Worm (Caenorhabditis elegans) whole organism, mixed stage, embryonic: ENCODE measurements around the gene ncs-6.
"Not testable (repeated sequence)": the region's sequence is repeated elsewhere in the genome, so short reads cannot be mapped to it uniquely, and the experiment has no call there.

Experiments used
- M03D4.4 ChIP-seq: sonication (generic microtip); optimal IDR thresholded peaks from 2 replicates; lab custom pipeline; 2017; ENCODE audit warnings: mild to moderate bottlenecking, missing genetic modification characterization, missing compliant biosample characterization
- bed-3 ChIP-seq: fragments of 200-800 bp; sonication (Bioruptor generic); optimal IDR thresholded peaks from 3 replicates; lab custom pipeline; 2018; ENCODE audit warnings: mild to moderate bottlenecking, missing genetic modification characterization, moderate library complexity, missing compliant biosample characterization
- blmp-1 ChIP-seq: fragments of 150-350 bp; optimal IDR thresholded peaks from 2 replicates; lab custom pipeline; 2014; ENCODE audit warnings: missing biosample characterization, missing genetic modification characterization
- ceh-39 ChIP-seq: fragments of 150-350 bp; optimal IDR thresholded peaks from 2 replicates; lab custom pipeline; 2014; ENCODE audit warnings: missing biosample characterization, missing genetic modification characterization
- ceh-43 ChIP-seq: fragments of 200-800 bp; sonication (Bioruptor generic); optimal IDR thresholded peaks from 2 replicates; lab custom pipeline; 2018; ENCODE audit warnings: mild to moderate bottlenecking, missing genetic modification characterization, moderate library complexity, missing compliant biosample characterization
- ceh-83 ChIP-seq: fragments of 200-800 bp; sonication (Bioruptor generic); optimal IDR thresholded peaks from 2 replicates; lab custom pipeline; 2018; ENCODE audit warnings: mild to moderate bottlenecking, missing genetic modification characterization, missing compliant biosample characterization
- ces-1 ChIP-seq: fragments of 150-350 bp; optimal IDR thresholded peaks from 2 replicates; lab custom pipeline; 2014; ENCODE audit warnings: missing biosample characterization, missing genetic modification reagents, missing genetic modification characterization
- cnd-1 ChIP-seq: fragments of 200-800 bp; sonication (Bioruptor generic); optimal IDR thresholded peaks from 2 replicates; lab custom pipeline; 2018; ENCODE audit warnings: mild to moderate bottlenecking, missing genetic modification characterization, missing compliant biosample characterization
- drap-1 ChIP-seq: fragments of 200-800 bp; sonication (Bioruptor generic); optimal IDR thresholded peaks from 3 replicates; lab custom pipeline; 2018; ENCODE audit warnings: mild to moderate bottlenecking, missing genetic modification characterization, missing compliant biosample characterization
- elt-1 ChIP-seq: sonication (generic microtip); optimal IDR thresholded peaks from 2 replicates; lab custom pipeline; 2017; ENCODE audit warnings: missing genetic modification characterization, mild to moderate bottlenecking, missing compliant biosample characterization, antibody characterized with exemption, moderate library complexity, borderline replicate concordance; ENCODE audit not compliant: insufficient read depth
- elt-3 ChIP-seq: fragments of 150-350 bp; optimal IDR thresholded peaks from 2 replicates; lab custom pipeline; 2014; ENCODE audit warnings: missing biosample characterization, missing genetic modification characterization
- flh-1 ChIP-seq: fragments of 200-800 bp; sonication (Bioruptor generic); optimal IDR thresholded peaks from 2 replicates; lab custom pipeline; 2018; ENCODE audit warnings: mild to moderate bottlenecking, missing genetic modification characterization, moderate library complexity, missing compliant biosample characterization
- ham-2 ChIP-seq: fragments of 200-800 bp; sonication (Bioruptor generic); optimal IDR thresholded peaks from 2 replicates; lab custom pipeline; 2018; ENCODE audit warnings: mild to moderate bottlenecking, missing genetic modification characterization, missing compliant biosample characterization
- hlh-1 ChIP-seq: fragments of 150-350 bp; optimal IDR thresholded peaks from 2 replicates; lab custom pipeline; 2014; ENCODE audit warnings: missing biosample characterization, missing genetic modification reagents, missing genetic modification characterization
- lin-13 ChIP-seq: fragments of 150-350 bp; optimal IDR thresholded peaks from 2 replicates; lab custom pipeline; 2014; ENCODE audit warnings: missing biosample characterization, missing genetic modification characterization
- lin-32 ChIP-seq: fragments of 200-800 bp; sonication (Bioruptor generic); optimal IDR thresholded peaks from 2 replicates; lab custom pipeline; 2018; ENCODE audit warnings: mild to moderate bottlenecking, missing genetic modification characterization, missing compliant biosample characterization
- lsy-2 ChIP-seq: fragments of 150-350 bp; optimal IDR thresholded peaks from 2 replicates; lab custom pipeline; 2014; ENCODE audit warnings: missing biosample characterization, missing genetic modification characterization
- mab-5 ChIP-seq: fragments of 150-350 bp; optimal IDR thresholded peaks from 2 replicates; lab custom pipeline; 2014; ENCODE audit warnings: missing biosample characterization, missing genetic modification characterization
- mep-1 ChIP-seq: fragments of 150-350 bp; optimal IDR thresholded peaks from 2 replicates; lab custom pipeline; 2017; ENCODE audit warnings: missing biosample characterization, missing genetic modification reagents, missing genetic modification characterization, inconsistent platforms
- nhr-12 ChIP-seq: fragments of 150-350 bp; optimal IDR thresholded peaks from 2 replicates; lab custom pipeline; 2014; ENCODE audit warnings: missing biosample characterization, missing genetic modification characterization
- nhr-2 ChIP-seq: fragments of 150-350 bp; optimal IDR thresholded peaks from 2 replicates; lab custom pipeline; 2014; ENCODE audit warnings: missing biosample characterization, missing genetic modification characterization
- nhr-237 ChIP-seq: fragments of 150-350 bp; optimal IDR thresholded peaks from 2 replicates; lab custom pipeline; 2014; ENCODE audit warnings: missing biosample characterization, missing genetic modification characterization
- nhr-76 ChIP-seq: sonication (generic microtip); optimal IDR thresholded peaks from 2 replicates; lab custom pipeline; 2017; ENCODE audit warnings: missing biosample characterization, missing genetic modification characterization
- snpc-4 ChIP-seq: fragments of 150-350 bp; optimal IDR thresholded peaks from 2 replicates; lab custom pipeline; 2014; ENCODE audit warnings: missing biosample characterization, missing genetic modification characterization
- sptf-1 ChIP-seq: sonication (generic microtip); optimal IDR thresholded peaks from 2 replicates; lab custom pipeline; 2017; ENCODE audit warnings: mild to moderate bottlenecking, missing genetic modification characterization, moderate library complexity, missing compliant biosample characterization
- tbx-8 ChIP-seq: fragments of 200-800 bp; sonication (Bioruptor generic); optimal IDR thresholded peaks from 2 replicates; lab custom pipeline; 2018; ENCODE audit warnings: mild to moderate bottlenecking, missing genetic modification characterization, moderate library complexity, missing compliant biosample characterization
- unc-120 ChIP-seq: sonication (generic microtip); optimal IDR thresholded peaks from 2 replicates; lab custom pipeline; 2017; ENCODE audit warnings: missing genetic modification characterization, missing compliant biosample characterization; ENCODE audit not compliant: poor library complexity, severe bottlenecking
- unc-39 ChIP-seq: fragments of 150-350 bp; optimal IDR thresholded peaks from 2 replicates; lab custom pipeline; 2014; ENCODE audit warnings: missing biosample characterization, missing genetic modification characterization
- unc-62 ChIP-seq: fragments of 150-350 bp; optimal IDR thresholded peaks from 2 replicates; lab custom pipeline; 2014; ENCODE audit warnings: missing biosample characterization, missing genetic modification reagents, missing genetic modification characterization
- zip-8 ChIP-seq: fragments of 150-350 bp; optimal IDR thresholded peaks from 2 replicates; lab custom pipeline; 2014; ENCODE audit warnings: missing biosample characterization, missing genetic modification characterization
- ztf-11 ChIP-seq: fragments of 150-350 bp; optimal IDR thresholded peaks from 2 replicates; lab custom pipeline; 2014; ENCODE audit warnings: missing biosample characterization, missing genetic modification characterization

ncs-6 gene

ce11 chrII:3502011-3502410 is 26.3 kb downstream of the ncs-6 start:
- TF ChIP-seq mab-5 (no peak), ceh-39 (tag; lab: Kevin White, UChicago) (no peak), elt-3 (tag; lab: Kevin White, UChicago) (no peak), ztf-11 (tag; lab: Kevin White, UChicago) (no peak), ceh-83 (GFP tag; lab: Kevin White, UChicago) (no peak), flh-1 (GFP tag; lab: Kevin White, UChicago) (no peak), drap-1 (GFP tag; lab: Kevin White, UChicago) (no peak)

- TF ChIP-seq mep-1 (tag; lab: Kevin White, UChicago), result no peak
- TF ChIP-seq nhr-76 (tag; lab: Kevin White, UChicago), result no peak
Measured at ce11 chrII:3500373-3500772, 27.9 kb downstream of the ncs-6 start.

- TF ChIP-seq drap-1 (GFP tag; lab: Kevin White, UChicago) (no peak), ceh-39 (tag; lab: Kevin White, UChicago) (no peak), lin-32 (GFP tag; lab: Kevin White, UChicago) (no peak), cnd-1 (tag; lab: Kevin White, UChicago) (no peak), hlh-1 (no peak), lsy-2 (tag; lab: Kevin White, UChicago) (no peak), zip-8 (no peak), bed-3 (GFP tag; lab: Kevin White, UChicago) (no peak), sptf-1 (tag; lab: Kevin White, UChicago) (no peak), M03D4.4 (tag; lab: Kevin White, UChicago) (no peak), nhr-237 (tag; lab: Kevin White, UChicago) (no peak), lin-13 (tag; lab: Kevin White, UChicago) (no peak), mab-5 (no peak), ces-1 (GFP tag; lab: Kevin White, UChicago) (no peak), snpc-4 (no peak), nhr-2 (tag; lab: Kevin White, UChicago) (no peak), tbx-8 (GFP tag; lab: Kevin White, UChicago) (no peak), ztf-11 (tag; lab: Kevin White, UChicago) (no peak)
Measured at ce11 chrII:3499386-3499785, 28.9 kb downstream of the ncs-6 start, which contains the start of gene Y49F6B.9. Gene Y49F6B.9, minus strand, starts transcription at chrII:3499387.

- TF ChIP-seq ces-1 (GFP tag; lab: Kevin White, UChicago); M03D4.4 (tag; lab: Kevin White, UChicago); ceh-43 (GFP tag; lab: Kevin White, UChicago): not testable (repeated sequence)
Measured at ce11 chrII:3490797-3491196, 37.5 kb downstream of the ncs-6 start, which contains the start of gene fbxb-112. Gene fbxb-112, plus strand, starts transcription at chrII:3491097.

- peak; percentile 7 for TF ChIP-seq ceh-43 (GFP tag; lab: Kevin White, UChicago)
- TF ChIP-seq ces-1 (GFP tag; lab: Kevin White, UChicago), result peak; percentile 97
- peak; percentile 20 for TF ChIP-seq cnd-1 (tag; lab: Kevin White, UChicago)
- TF ChIP-seq tbx-8 (GFP tag; lab: Kevin White, UChicago), result no peak
- peak; percentile 16 for TF ChIP-seq lin-32 (GFP tag; lab: Kevin White, UChicago)
- TF ChIP-seq sptf-1 (tag; lab: Kevin White, UChicago), result peak; percentile 75
- TF ChIP-seq ham-2 (GFP tag; lab: Kevin White, UChicago), result no peak
- no peak for TF ChIP-seq unc-39 (tag; lab: Kevin White, UChicago)
- no peak for TF ChIP-seq ceh-83 (GFP tag; lab: Kevin White, UChicago)
- TF ChIP-seq lsy-2 (tag; lab: Kevin White, UChicago), result peak; percentile 39
- TF ChIP-seq mab-5, result peak; percentile 55
- TF ChIP-seq mep-1 (tag; lab: Kevin White, UChicago), result peak; percentile 49
- TF ChIP-seq, all 35 proteins: peak for 8
Measured at ce11 chrII:3482231-3482630, 46.1 kb downstream of the ncs-6 start, which contains the start of gene smu-2. Gene smu-2, plus strand, starts transcription at chrII:3482408.

- TF ChIP-seq unc-120 (tag; lab: Kevin White, UChicago), result no peak
- TF ChIP-seq nhr-237 (tag; lab: Kevin White, UChicago), result no peak
- no peak for TF ChIP-seq mep-1 (tag; lab: Kevin White, UChicago)
- TF ChIP-seq nhr-12 (tag; lab: Kevin White, UChicago), result no peak
- no peak for TF ChIP-seq unc-62 (GFP tag; lab: Kevin White, UChicago)
- no peak for TF ChIP-seq nhr-76 (tag; lab: Kevin White, UChicago)
- TF ChIP-seq elt-3 (tag; lab: Kevin White, UChicago), result no peak
- no peak for TF ChIP-seq ztf-11 (tag; lab: Kevin White, UChicago)
- no peak for TF ChIP-seq elt-1 (tag; lab: Kevin White, UChicago)
- TF ChIP-seq blmp-1 (tag; lab: Kevin White, UChicago), result no peak
- no peak for TF ChIP-seq lin-32 (GFP tag; lab: Kevin White, UChicago)
Measured at ce11 chrII:3481584-3481983, 46.7 kb downstream of the ncs-6 start, which contains the start of gene Y49F6B.8. Gene Y49F6B.8, minus strand, starts transcription at chrII:3481684.
